Worm (Caenorhabditis elegans) whole organism, early embryonic: ENCODE measurements around the gene math-15.
"Not testable (repeated sequence)": the region's sequence is repeated elsewhere in the genome, so short reads cannot be mapped to it uniquely, and the experiment has no call there.

Experiments used
- B0310.2 ChIP-seq: sonication (generic microtip); optimal IDR thresholded peaks from 2 replicates; lab custom pipeline; 2016; ENCODE audit warnings: mild to moderate bottlenecking, missing genetic modification characterization, missing compliant biosample characterization
- F13C5.2 ChIP-seq: sonication (generic microtip); optimal IDR thresholded peaks from 2 replicates; lab custom pipeline; 2017; ENCODE audit warnings: mild to moderate bottlenecking, missing genetic modification characterization, inconsistent platforms, missing compliant biosample characterization
- aly-1 ChIP-seq: sonication (generic microtip); optimal IDR thresholded peaks from 2 replicates; lab custom pipeline; 2016; ENCODE audit warnings: missing genetic modification characterization, missing compliant biosample characterization
- ama-1 ChIP-seq: fragments of 150-350 bp; optimal IDR thresholded peaks from 2 replicates; lab custom pipeline; 2014
- ceh-13 ChIP-seq: fragments of 200-800 bp; sonication (Bioruptor generic); optimal IDR thresholded peaks from 2 replicates; lab custom pipeline; 2018; ENCODE audit warnings: mild to moderate bottlenecking, missing genetic modification characterization, missing compliant biosample characterization
- ceh-36 ChIP-seq: sonication (generic microtip); optimal IDR thresholded peaks from 2 replicates; lab custom pipeline; 2016; ENCODE audit warnings: missing genetic modification characterization, inconsistent platforms, missing compliant biosample characterization
- ets-7 ChIP-seq: sonication (generic microtip); optimal IDR thresholded peaks from 2 replicates; lab custom pipeline; 2016; ENCODE audit warnings: missing genotype, missing genetic modification characterization, missing compliant biosample characterization
- flt-1 ChIP-seq: fragments of 200-800 bp; sonication (Bioruptor generic); IDR thresholded peaks from 2 replicates; pipeline ENCODE4 v1.3.6; 2022; ENCODE audit warnings: missing genetic modification characterization, missing compliant biosample characterization
- hmbx-1 ChIP-seq: sonication (generic microtip); optimal IDR thresholded peaks from 2 replicates; lab custom pipeline; 2016; ENCODE audit warnings: mild to moderate bottlenecking, missing genetic modification characterization, missing compliant biosample characterization
- hmg-4 ChIP-seq: fragments of 200-800 bp; sonication (Bioruptor generic); optimal IDR thresholded peaks from 2 replicates; lab custom pipeline; 2018; ENCODE audit warnings: mild to moderate bottlenecking, missing genetic modification characterization, missing compliant biosample characterization
- hnd-1 ChIP-seq: sonication (generic microtip); optimal IDR thresholded peaks from 2 replicates; lab custom pipeline; 2016; ENCODE audit warnings: missing genetic modification characterization, missing compliant biosample characterization
- pes-1 ChIP-seq: fragments of 200-800 bp; sonication (Bioruptor generic); IDR thresholded peaks from 2 replicates; pipeline ENCODE4 v1.3.6; 2022; ENCODE audit warnings: missing genetic modification reagents, missing genetic modification characterization, missing compliant biosample characterization
- scrt-1 ChIP-seq: fragments of 200-800 bp; sonication (Bioruptor generic); IDR thresholded peaks from 2 replicates; pipeline ENCODE4 v1.3.6; 2022; ENCODE audit warnings: missing genetic modification characterization, missing compliant biosample characterization
- sea-1 ChIP-seq: fragments of 200-800 bp; sonication (Bioruptor generic); conservative IDR thresholded peaks from 2 replicates; pipeline ENCODE4 v1.3.6; 2022; ENCODE audit warnings: missing genetic modification characterization, missing compliant biosample characterization
- tbx-11 ChIP-seq: fragments of 200-800 bp; sonication (Bioruptor generic); IDR thresholded peaks from 2 replicates; pipeline ENCODE4 v1.3.6; 2022; ENCODE audit warnings: missing genetic modification characterization, missing compliant biosample characterization
- tbx-37 ChIP-seq: fragments of 200-800 bp; sonication (Bioruptor generic); conservative IDR thresholded peaks from 2 replicates; pipeline ENCODE4 v1.3.6; 2022; ENCODE audit warnings: missing genetic modification reagents, missing genetic modification characterization, missing compliant biosample characterization
- tra-4 ChIP-seq: sonication (generic microtip); optimal IDR thresholded peaks from 2 replicates; lab custom pipeline; 2017; ENCODE audit warnings: missing genetic modification characterization, missing compliant biosample characterization

Gene math-15

DNA sequence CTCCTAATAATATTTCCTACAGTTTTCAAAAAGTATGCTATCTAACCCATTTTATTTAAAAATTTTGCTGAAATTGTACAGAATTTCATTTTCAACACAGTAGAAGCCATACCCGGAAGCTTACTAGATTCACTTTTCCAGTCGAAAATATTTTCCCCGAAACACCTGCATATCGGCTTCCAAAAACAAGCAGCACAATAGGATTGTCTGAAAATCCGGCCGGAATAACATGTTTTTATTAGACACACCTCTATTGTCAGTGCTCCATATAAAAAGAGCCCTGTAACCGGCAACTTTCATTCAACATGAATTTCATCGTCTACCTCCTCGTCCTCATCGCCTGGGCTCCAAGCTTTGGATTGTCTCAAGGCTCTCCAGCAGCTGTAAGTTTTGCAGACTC lies 13.7 kb upstream of the math-15 start, which contains the start of gene C52E2.2:
Gene C52E2.2 (plus strand): TSS at position 301 of the 400 bp plus-strand sequence.
- TF ChIP-seq B0310.2 (tag; lab: Kevin White, UChicago) (no peak), ets-7 (tag; lab: Kevin White, UChicago) (no peak), aly-1 (tag; lab: Kevin White, UChicago) (no peak), hnd-1 (tag; lab: Kevin White, UChicago) (no peak), sea-1 (no peak), F13C5.2 (tag; lab: Kevin White, UChicago) (no peak)

DNA sequence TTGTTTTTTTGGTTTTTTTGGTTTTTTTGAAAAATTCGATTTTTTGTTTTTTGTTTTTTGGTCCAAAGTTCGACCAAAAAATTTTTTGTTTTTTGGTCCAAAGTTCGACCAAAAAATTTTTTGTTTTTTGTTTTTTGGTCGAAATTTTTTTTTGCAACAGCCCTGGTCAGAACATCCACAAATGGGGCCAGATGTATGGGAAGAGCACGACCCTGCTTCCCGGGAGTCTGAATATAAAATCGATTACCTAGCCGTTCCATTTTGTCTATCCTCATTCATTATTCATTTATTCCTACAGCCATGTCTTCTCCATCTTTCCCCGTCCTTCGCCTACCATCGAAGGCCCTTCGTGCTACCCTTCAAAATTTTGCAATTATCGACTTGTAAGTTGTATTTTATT lies 12.1 kb upstream of the math-15 start, which contains the start of gene fbxb-95:
Gene fbxb-95 (plus strand): TSS at position 301 of the 400 bp plus-strand sequence.
- TF ChIP-seq hnd-1 (tag; lab: Kevin White, UChicago); pes-1; hmg-4 (GFP tag; lab: Kevin White, UChicago): not testable (repeated sequence)

DNA sequence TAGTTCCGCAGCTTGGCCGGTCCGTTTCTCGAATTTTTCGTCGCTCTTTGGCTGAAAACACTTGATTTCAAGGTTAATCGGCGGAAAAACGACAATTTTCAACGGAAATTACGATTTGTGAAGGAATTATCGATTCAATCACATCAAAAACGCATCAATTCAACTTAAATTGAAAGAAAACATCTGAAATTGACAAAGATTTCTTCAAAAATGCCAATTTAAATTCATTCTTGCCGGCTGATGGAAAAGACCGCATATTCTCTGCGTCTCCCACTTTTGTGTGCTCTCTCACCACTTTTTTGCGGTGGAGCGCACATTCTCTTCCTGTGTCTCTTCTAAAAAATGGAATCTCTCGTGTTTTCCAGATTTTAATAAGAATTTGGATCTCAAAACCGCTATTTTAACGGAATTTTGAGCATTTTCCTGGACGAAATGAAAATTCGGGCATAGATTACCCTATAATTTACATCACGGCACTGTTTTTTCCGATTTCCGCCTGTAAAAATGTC lies 4.8 kb upstream of the math-15 start, which contains the start of gene C16C4.18:
Gene C16C4.18 (minus strand): TSS at position 51 of the 509 bp plus-strand sequence.
- not testable (repeated sequence) for TF ChIP-seq ets-7 (tag; lab: Kevin White, UChicago); ceh-36 (tag; lab: Kevin White, UChicago); tra-4

DNA sequence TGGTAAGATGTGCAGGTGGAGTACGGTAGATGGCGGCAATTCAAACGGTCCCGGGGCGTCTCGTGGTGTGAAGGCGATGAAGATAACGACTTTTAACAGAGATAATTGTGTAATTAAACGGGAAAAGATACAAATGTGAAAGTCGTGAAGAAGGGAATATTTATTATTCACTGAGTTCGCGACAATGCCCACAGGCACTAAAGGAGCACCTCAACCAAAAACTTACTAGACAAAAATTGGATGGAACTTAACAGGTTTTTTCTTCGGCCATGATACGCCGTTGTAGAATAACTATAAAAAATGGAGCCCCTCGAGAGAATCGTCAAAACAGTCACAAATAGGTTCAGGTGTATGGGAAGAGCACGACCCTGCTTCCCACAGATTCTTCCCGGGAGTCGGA lies 3.8 kb upstream of the math-15 start, which contains the start of gene fbxb-98:
Gene fbxb-98 (plus strand): TSS at position 301 of the 400 bp plus-strand sequence.
- TF ChIP-seq sea-1; ceh-36 (tag; lab: Kevin White, UChicago); flt-1 (GFP tag; lab: Robert Waterston, UW): not testable (repeated sequence)

DNA sequence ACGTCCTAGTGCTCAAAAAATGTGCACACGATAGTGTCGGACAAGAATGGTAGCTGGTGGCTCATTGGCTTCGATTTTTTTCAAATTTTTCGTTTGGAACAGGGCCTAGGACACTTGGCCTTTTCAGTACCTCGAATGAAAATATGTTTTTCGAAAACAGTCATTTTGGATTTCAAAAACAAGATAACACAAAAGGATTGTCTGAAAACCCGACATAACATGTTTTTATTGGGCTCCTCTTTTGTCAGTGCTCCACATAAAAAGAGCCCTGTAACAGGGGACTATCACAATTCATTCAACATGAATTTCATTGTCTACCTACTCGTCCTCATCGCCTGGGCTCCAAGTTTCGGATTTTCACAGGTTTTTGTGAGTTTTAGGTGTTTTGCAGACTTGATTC lies 1.9 kb upstream of the math-15 start, which contains the start of gene C16C4.17:
Gene C16C4.17 (plus strand): TSS at position 301 of the 400 bp plus-strand sequence.
- TF ChIP-seq ceh-36 (tag; lab: Kevin White, UChicago) (no peak), hmg-4 (GFP tag; lab: Kevin White, UChicago) (no peak)

DNA sequence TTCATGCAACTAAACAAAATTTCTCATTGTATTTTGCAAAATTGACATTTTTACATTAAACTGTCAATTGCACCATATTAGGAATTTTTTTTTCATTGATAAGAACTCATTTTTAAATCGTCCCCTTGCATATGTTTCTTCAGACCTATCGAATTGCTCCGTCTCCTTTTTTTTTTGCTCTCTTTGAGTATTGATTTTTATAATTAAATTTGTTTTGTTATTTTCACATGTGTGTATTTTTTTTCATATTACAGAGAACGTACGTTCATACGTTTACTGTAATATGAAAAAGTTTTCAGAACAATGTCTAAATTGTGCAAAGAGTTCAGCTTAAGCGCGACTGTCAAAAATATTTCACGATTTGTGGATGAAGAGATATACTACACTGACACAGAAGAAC lies 2.9 kb downstream of the math-15 start, which contains the start of gene math-14:
Gene math-14 (plus strand): TSS at position 301 of the 400 bp plus-strand sequence.
- no peak for TF ChIP-seq ets-7 (tag; lab: Kevin White, UChicago)
- TF ChIP-seq sea-1: no peak
- TF ChIP-seq tbx-11 (GFP tag; lab: Robert Waterston, UW): no peak
- TF ChIP-seq F13C5.2 (tag; lab: Kevin White, UChicago): no peak
- TF ChIP-seq aly-1 (tag; lab: Kevin White, UChicago): no peak
- no peak for TF ChIP-seq ceh-36 (tag; lab: Kevin White, UChicago)

DNA sequence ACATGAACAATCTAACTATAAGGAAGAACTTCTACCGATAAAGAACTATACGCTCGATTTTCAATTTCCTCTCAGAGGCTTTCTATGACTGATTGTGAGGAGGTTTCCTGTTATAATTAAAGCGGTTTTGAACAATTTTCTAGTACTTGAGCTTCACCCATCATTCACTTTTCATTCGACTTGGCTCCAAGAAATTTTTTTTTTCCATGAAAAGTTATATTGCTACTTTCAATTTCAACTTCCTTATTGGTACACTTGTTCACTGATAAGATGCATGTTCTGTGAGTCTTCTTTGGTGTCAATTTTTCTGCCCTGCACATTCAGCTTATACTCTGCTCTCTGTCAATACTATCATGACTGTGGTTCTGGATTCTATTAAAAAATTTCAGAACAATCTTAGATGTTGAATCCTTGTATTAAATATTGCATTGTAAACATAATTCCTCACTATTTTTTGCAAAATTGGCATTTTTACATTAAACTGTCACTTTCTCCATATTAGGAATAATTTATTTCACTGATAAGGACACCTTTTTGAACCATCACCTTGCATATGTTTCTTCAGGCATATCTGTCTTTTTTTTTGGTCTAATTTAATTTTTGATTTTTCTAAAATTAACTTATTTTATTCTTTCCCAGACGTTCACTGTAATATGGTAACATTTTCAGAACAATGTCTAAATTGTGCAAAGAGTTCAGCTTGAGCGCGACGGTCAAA lies 4.9 kb downstream of the math-15 start, which contains the start of gene math-10:
Gene math-10 (plus strand): TSS at position 668 of the 718 bp plus-strand sequence.
- TF ChIP-seq hmbx-1 (no peak), scrt-1 (GFP tag; lab: Robert Waterston, UW) (no peak), hnd-1 (tag; lab: Kevin White, UChicago) (no peak), F13C5.2 (tag; lab: Kevin White, UChicago) (no peak), tbx-37 (GFP tag; lab: Robert Waterston, UW) (no peak), ceh-36 (tag; lab: Kevin White, UChicago) (no peak), B0310.2 (tag; lab: Kevin White, UChicago) (no peak)

DNA sequence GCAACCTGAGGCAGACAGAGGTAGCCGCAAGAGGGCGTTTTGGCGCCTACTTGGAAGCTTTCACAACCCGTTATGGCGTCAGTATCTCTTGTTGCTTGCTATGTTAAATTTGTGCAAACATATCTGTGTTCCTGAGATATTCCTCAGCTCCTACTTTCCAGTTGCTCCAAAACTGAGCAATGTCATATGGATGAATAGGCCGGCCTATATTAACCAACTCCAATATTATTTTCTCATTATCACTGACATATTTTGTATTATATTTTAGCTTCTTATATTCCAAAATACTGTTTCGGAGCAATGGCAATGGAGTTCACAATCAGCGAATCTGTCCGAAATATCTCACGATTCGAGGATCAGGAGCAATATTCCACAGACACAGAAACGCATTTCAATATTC lies 9.5 kb downstream of the math-15 start, which contains the start of gene math-13:
Gene math-13 (plus strand): TSS at position 301 of the 400 bp plus-strand sequence.
- TF ChIP-seq tbx-37 (GFP tag; lab: Robert Waterston, UW) (no peak), pes-1 (no peak), sea-1 (no peak), ama-1 (no peak), ceh-13 (no peak), aly-1 (tag; lab: Kevin White, UChicago) (no peak), F13C5.2 (tag; lab: Kevin White, UChicago) (no peak), hnd-1 (tag; lab: Kevin White, UChicago) (no peak), tra-4 (no peak)

DNA sequence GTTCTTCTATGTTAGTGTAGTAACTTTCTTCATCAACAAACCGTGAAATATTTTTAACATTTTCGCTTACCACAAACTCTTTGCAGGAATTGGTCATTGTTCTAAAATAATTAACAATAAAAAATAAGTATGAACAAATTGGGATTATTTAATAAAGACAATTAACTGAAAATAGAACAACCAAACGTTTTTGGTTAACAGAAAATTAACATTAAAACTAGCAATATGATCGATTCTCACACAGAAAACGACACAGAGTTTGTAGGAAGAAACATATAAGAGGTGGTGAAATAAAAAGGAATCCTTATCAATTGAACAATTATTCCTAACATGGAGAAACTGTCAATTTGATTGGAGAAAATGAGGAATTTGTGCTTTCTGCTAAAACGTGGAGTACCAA lies 12.5 kb downstream of the math-15 start, which contains the start of gene math-16:
Gene math-16 (minus strand): TSS at position 101 of the 400 bp plus-strand sequence.
- no peak for TF ChIP-seq scrt-1 (GFP tag; lab: Robert Waterston, UW)
- no peak for TF ChIP-seq tbx-37 (GFP tag; lab: Robert Waterston, UW)
